Worm (Caenorhabditis elegans) whole organism, young adult: ENCODE data around the gene sri-61.

Source experiments
- B0261.1 ChIP-seq: sonication (generic microtip); optimal IDR thresholded peaks from 2 replicates; lab custom pipeline; 2016; ENCODE audit warnings: mild to moderate bottlenecking, missing genetic modification characterization, moderate library complexity, missing compliant biosample characterization
- D2030.7 ChIP-seq: fragments of 200-800 bp; sonication (Bioruptor generic); IDR thresholded peaks from 2 replicates; pipeline ENCODE4 v1.3.6; 2022; ENCODE audit warnings: missing genetic modification reagents, missing genetic modification characterization, missing compliant biosample characterization
- F10E7.11 ChIP-seq: sonication (generic microtip); optimal IDR thresholded peaks from 2 replicates; lab custom pipeline; 2017; ENCODE audit warnings: mild to moderate bottlenecking, missing genetic modification characterization, moderate library complexity, missing compliant biosample characterization
- F37B4.10 ChIP-seq: fragments of 200-800 bp; sonication (Bioruptor generic); IDR thresholded peaks from 2 replicates; pipeline ENCODE4 v1.3.6; 2022; ENCODE audit warnings: missing genetic modification characterization, missing compliant biosample characterization
- K12H6.12 ChIP-seq: fragments of 200-800 bp; sonication (Bioruptor generic); optimal IDR thresholded peaks from 2 replicates; lab custom pipeline; 2018; ENCODE audit warnings: mild to moderate bottlenecking, missing genetic modification characterization, missing compliant biosample characterization
- Y53G8AR.9 ChIP-seq: fragments of 200-800 bp; sonication (Bioruptor generic); conservative IDR thresholded peaks from 2 replicates; pipeline ENCODE4 v1.3.6; 2022; ENCODE audit warnings: missing genetic modification reagents, missing genetic modification characterization, missing compliant biosample characterization
- Y67H2A.10 ChIP-seq: fragments of 200-800 bp; sonication (Bioruptor generic); conservative IDR thresholded peaks from 2 replicates; pipeline ENCODE4 v1.3.6; 2022; ENCODE audit warnings: missing genetic modification reagents, missing genetic modification characterization, missing compliant biosample characterization
- Y79H2A.3 ChIP-seq: fragments of 200-800 bp; sonication (Bioruptor generic); conservative IDR thresholded peaks from 2 replicates; pipeline ENCODE4 v1.3.6; 2022; ENCODE audit warnings: missing genetic modification reagents, missing genetic modification characterization, missing compliant biosample characterization
- aptf-2 ChIP-seq: fragments of 200-800 bp; sonication (Bioruptor generic); conservative IDR thresholded peaks from 2 replicates; pipeline ENCODE4 v1.3.6; 2022; ENCODE audit warnings: missing genetic modification reagents, missing genetic modification characterization, missing compliant biosample characterization
- attf-3 ChIP-seq: fragments of 200-800 bp; sonication (Bioruptor generic); conservative IDR thresholded peaks from 2 replicates; pipeline ENCODE4 v1.3.6; 2022; ENCODE audit warnings: missing genetic modification reagents, missing genetic modification characterization, missing compliant biosample characterization
- attf-5 ChIP-seq: fragments of 200-800 bp; sonication (Bioruptor generic); optimal IDR thresholded peaks from 2 replicates; lab custom pipeline; 2018; ENCODE audit warnings: mild to moderate bottlenecking, missing genetic modification characterization, missing compliant biosample characterization
- bed-1 ChIP-seq: fragments of 200-800 bp; sonication (Bioruptor generic); IDR thresholded peaks from 2 replicates; pipeline ENCODE4 v1.3.6; 2022; ENCODE audit warnings: missing genetic modification reagents, missing genetic modification characterization, missing compliant biosample characterization
- bed-2 ChIP-seq: fragments of 200-800 bp; sonication (Bioruptor generic); IDR thresholded peaks from 2 replicates; pipeline ENCODE4 v1.3.6; 2022; ENCODE audit warnings: missing genetic modification reagents, missing genetic modification characterization, missing compliant biosample characterization
- ceh-58 ChIP-seq: fragments of 200-800 bp; sonication (Bioruptor generic); IDR thresholded peaks from 2 replicates; pipeline ENCODE4 v1.3.6; 2022; ENCODE audit warnings: missing genetic modification characterization, missing compliant biosample characterization
- ceh-79 ChIP-seq: sonication (generic microtip); optimal IDR thresholded peaks from 2 replicates; lab custom pipeline; 2017; ENCODE audit warnings: mild to moderate bottlenecking, missing genetic modification characterization, missing compliant biosample characterization
- ceh-91 ChIP-seq: fragments of 200-800 bp; sonication (Bioruptor generic); IDR thresholded peaks from 2 replicates; pipeline ENCODE4 v1.3.6; 2022; ENCODE audit warnings: missing genetic modification reagents, missing genetic modification characterization, missing compliant biosample characterization
- chd-7 ChIP-seq: sonication (generic microtip); optimal IDR thresholded peaks from 2 replicates; lab custom pipeline; 2016; ENCODE audit warnings: mild to moderate bottlenecking, missing genetic modification characterization, moderate library complexity, missing compliant biosample characterization
- die-1 ChIP-seq: sonication (generic microtip); optimal IDR thresholded peaks from 2 replicates; lab custom pipeline; 2016; ENCODE audit warnings: missing genotype, mild to moderate bottlenecking, missing genetic modification characterization, missing compliant biosample characterization
- egl-44 ChIP-seq: fragments of 200-800 bp; sonication (Bioruptor generic); IDR thresholded peaks from 2 replicates; pipeline ENCODE4 v1.3.6; 2022; ENCODE audit warnings: missing genetic modification reagents, missing genetic modification characterization, missing compliant biosample characterization
- egrh-3 ChIP-seq: fragments of 200-800 bp; sonication (Bioruptor generic); IDR thresholded peaks from 2 replicates; pipeline ENCODE4 v1.3.6; 2022; ENCODE audit warnings: missing genetic modification reagents, missing genetic modification characterization, missing compliant biosample characterization
- ekl-4 ChIP-seq: fragments of 200-800 bp; sonication (Bioruptor generic); IDR thresholded peaks from 2 replicates; pipeline ENCODE4 v1.3.6; 2022; ENCODE audit warnings: missing genetic modification reagents, missing genetic modification characterization, missing compliant biosample characterization
- ets-4 ChIP-seq: fragments of 200-800 bp; sonication (Bioruptor generic); optimal IDR thresholded peaks from 2 replicates; lab custom pipeline; 2018; ENCODE audit warnings: mild to moderate bottlenecking, missing genetic modification characterization, missing compliant biosample characterization
- hmg-1.2 ChIP-seq: fragments of 200-800 bp; sonication (Bioruptor generic); IDR thresholded peaks from 2 replicates; pipeline ENCODE4 v1.3.6; 2022; ENCODE audit warnings: missing genetic modification reagents, missing genetic modification characterization, missing compliant biosample characterization
- lag-1 ChIP-seq: fragments of 200-800 bp; sonication (Bioruptor generic); IDR thresholded peaks from 2 replicates; pipeline ENCODE4 v1.3.6; 2022; ENCODE audit warnings: missing genetic modification reagents, missing genetic modification characterization, missing compliant biosample characterization
- let-526 ChIP-seq: fragments of 200-800 bp; sonication (Bioruptor generic); IDR thresholded peaks from 2 replicates; pipeline ENCODE4 v1.3.6; 2022; ENCODE audit warnings: missing genetic modification reagents, missing genetic modification characterization, missing compliant biosample characterization
- lin-26 ChIP-seq: fragments of 200-800 bp; sonication (Bioruptor generic); IDR thresholded peaks from 2 replicates; pipeline ENCODE4 v1.3.6; 2022; ENCODE audit warnings: missing genetic modification reagents, missing genetic modification characterization, missing compliant biosample characterization
- lin-35 ChIP-seq, 3 experiments: fragments of 150-350 bp in 2 of 3; sonication (generic microtip) in 1 of 3; optimal IDR thresholded peaks; 2 replicates each; lab custom pipeline; 2014 to 2018; ENCODE audit warnings: missing biosample characterization in 3 of 3, missing genetic modification characterization in 3 of 3, missing genetic modification reagents in 3 of 3
- lsy-27 ChIP-seq: sonication (generic microtip); optimal IDR thresholded peaks from 2 replicates; lab custom pipeline; 2017; ENCODE audit warnings: missing genetic modification characterization, mild to moderate bottlenecking, missing compliant biosample characterization, antibody characterized with exemption, missing genotype, borderline replicate concordance; ENCODE audit not compliant: insufficient read depth
- mcd-1 ChIP-seq: fragments of 200-800 bp; sonication (Bioruptor generic); IDR thresholded peaks from 2 replicates; pipeline ENCODE4 v1.3.6; 2022; ENCODE audit warnings: missing genetic modification reagents, missing genetic modification characterization, missing compliant biosample characterization
- nhr-80 ChIP-seq: sonication (generic microtip); optimal IDR thresholded peaks from 2 replicates; lab custom pipeline; 2016; ENCODE audit warnings: missing genetic modification characterization, missing compliant biosample characterization
- pha-4 ChIP-seq: fragments of 150-350 bp; sonication (generic microtip); optimal IDR thresholded peaks from 2 replicates; lab custom pipeline; 2014; ENCODE audit warnings: missing biosample characterization, missing genetic modification reagents, missing genetic modification characterization
- rcor-1 ChIP-seq: fragments of 200-800 bp; sonication (Bioruptor generic); IDR thresholded peaks from 2 replicates; pipeline ENCODE4 v1.3.6; 2022; ENCODE audit warnings: missing genetic modification reagents, missing genetic modification characterization, missing compliant biosample characterization
- unc-62 ChIP-seq: fragments of 150-350 bp; optimal IDR thresholded peaks from 2 replicates; lab custom pipeline; 2014; ENCODE audit warnings: missing biosample characterization, missing genetic modification reagents, missing genetic modification characterization
- zfh-2 ChIP-seq: fragments of 200-800 bp; sonication (Bioruptor generic); conservative IDR thresholded peaks from 2 replicates; pipeline ENCODE4 v1.3.6; 2022; ENCODE audit warnings: missing genetic modification reagents, missing genetic modification characterization, missing compliant biosample characterization
- zim-3 ChIP-seq: sonication (generic microtip); optimal IDR thresholded peaks from 2 replicates; lab custom pipeline; 2017; ENCODE audit warnings: mild to moderate bottlenecking, missing genetic modification characterization, moderate library complexity, missing compliant biosample characterization
- ztf-22 ChIP-seq: fragments of 200-800 bp; sonication (Bioruptor generic); optimal IDR thresholded peaks from 2 replicates; lab custom pipeline; 2018; ENCODE audit warnings: mild to moderate bottlenecking, missing genetic modification characterization, moderate library complexity, missing compliant biosample characterization

Gene sri-61

ce11 chrII:2719212-2719611 is 19.1 kb upstream of the sri-61 start:
- TF ChIP-seq mcd-1 (0 out of 2 replicates have a peak, but pooled peaks have one; percentile 10), die-1 (no peak), egrh-3 (GFP tag; lab: Robert Waterston, UW) (peak; percentile 74; the same call in 1 of the 2 replicates), zfh-2 (GFP tag; lab: Robert Waterston, UW) (peak; percentile 81)
- TF ChIP-seq, all 124 proteins: peak for 3

- no peak for TF ChIP-seq lag-1 (GFP tag; lab: Robert Waterston, UW)
- TF ChIP-seq let-526 (GFP tag; lab: Robert Waterston, UW), result no peak
- TF ChIP-seq lsy-27 (tag; lab: Kevin White, UChicago), result no peak
- TF ChIP-seq zfh-2 (GFP tag; lab: Robert Waterston, UW), result 0 out of 2 replicates have a peak, but pooled peaks have one; percentile 26
- no peak for TF ChIP-seq attf-3 (GFP tag; lab: Robert Waterston, UW)
- TF ChIP-seq bed-2, result no peak
Observed at ce11 chrII:2717335-2717734, 17.2 kb upstream of the sri-61 start, which contains the start of gene T05A8.3. T05A8.3 (minus strand) TSS chrII:2717435.

- no peak for TF ChIP-seq ceh-91 (GFP tag; lab: Robert Waterston, UW)
- no peak for TF ChIP-seq B0261.1 (tag; lab: Kevin White, UChicago)
- no peak for TF ChIP-seq pha-4 (tag; lab: Kevin White, UChicago)
- no peak for TF ChIP-seq ceh-58 (GFP tag; lab: Robert Waterston, UW)
- no peak for TF ChIP-seq D2030.7
- no peak for TF ChIP-seq F37B4.10 (GFP tag; lab: Robert Waterston, UW)
- TF ChIP-seq F10E7.11, result no peak
- no peak for TF ChIP-seq rcor-1
- no peak for TF ChIP-seq egl-44
- TF ChIP-seq Y67H2A.10 (GFP tag; lab: Robert Waterston, UW), result no peak
Observed at ce11 chrII:2710919-2711318, 10.8 kb upstream of the sri-61 start, which contains the start of gene T05A8.2. T05A8.2 (minus strand) TSS chrII:2711019.

DNA sequence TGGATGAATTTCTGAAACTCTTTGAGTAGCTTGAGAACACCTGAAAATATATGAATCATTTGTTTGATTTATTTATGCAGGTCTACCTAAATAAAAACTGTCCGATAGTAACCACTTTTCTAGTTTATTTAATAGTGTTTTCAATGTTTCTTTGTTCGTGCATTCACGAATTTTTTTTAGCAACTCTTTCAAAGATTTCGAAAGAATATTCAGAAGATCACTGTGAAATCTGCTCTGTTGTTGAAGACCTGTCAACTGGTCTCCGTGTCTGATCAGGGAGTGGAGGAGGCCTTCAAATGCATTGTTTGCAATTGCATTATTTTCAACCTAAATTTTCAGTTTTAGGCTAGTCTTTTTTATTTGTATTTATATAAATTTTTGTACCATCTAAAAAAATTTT is 9.8 kb upstream of the sri-61 start, which contains the start of gene T05A8.1:
Gene T05A8.1 (minus strand): TSS at position 101 of the 400 bp plus-strand sequence.
- TF ChIP-seq mcd-1 (no peak), ets-4 (no peak), F10E7.11 (no peak), Y53G8AR.9 (GFP tag; lab: Robert Waterston, UW) (no peak), K12H6.12 (tag; lab: Kevin White, UChicago) (no peak), unc-62 (GFP tag; lab: Kevin White, UChicago) (no peak), ekl-4 (GFP tag; lab: Robert Waterston, UW) (no peak), zim-3 (no peak), Y79H2A.3 (no peak), ceh-79 (no peak), lin-26 (no peak), nhr-80 (tag; lab: Kevin White, UChicago) (no peak), chd-7 (tag; lab: Kevin White, UChicago) (no peak), zfh-2 (GFP tag; lab: Robert Waterston, UW) (no peak), lin-35 (GFP tag; optimal IDR thresholded peaks at IDR 0.05; lab: Kevin White, UChicago) (no peak), aptf-2 (GFP tag; lab: Robert Waterston, UW) (no peak)

ce11 chrII:2707872-2708271 is 7.7 kb upstream of the sri-61 start, which contains the start of gene Y47G7B.2:
Y47G7B.2 (minus strand) TSS chrII:2708014.
- TF ChIP-seq ztf-22 (GFP tag; lab: Kevin White, UChicago) (no peak), bed-1 (GFP tag; lab: Robert Waterston, UW) (no peak), attf-5 (peak; percentile 18), lsy-27 (tag; lab: Kevin White, UChicago) (no peak), hmg-1.2 (GFP tag; lab: Robert Waterston, UW) (peak; percentile 59; the same call in 1 of the 2 replicates)
